Worm (Caenorhabditis elegans) whole organism, midembryonic: ENCODE data around the gene him-6.
"Not testable (repeated sequence)": the region's sequence is repeated elsewhere in the genome, so short reads cannot be mapped to it uniquely, and the experiment has no call there.

Experiments used
- T22C8.4 ChIP-seq: fragments of 200-800 bp; sonication (Bioruptor generic); IDR thresholded peaks from 2 replicates; pipeline ENCODE4 v1.3.6; 2022; ENCODE audit warnings: missing genetic modification characterization, missing compliant biosample characterization
- cog-1 ChIP-seq: sonication (generic microtip); optimal IDR thresholded peaks from 2 replicates; lab custom pipeline; 2016; ENCODE audit warnings: missing genetic modification characterization, missing compliant biosample characterization
- flt-1 ChIP-seq: fragments of 200-800 bp; sonication (Bioruptor generic); IDR thresholded peaks from 2 replicates; pipeline ENCODE4 v1.3.6; 2022; ENCODE audit warnings: missing genetic modification characterization, missing compliant biosample characterization
- klf-2 ChIP-seq: fragments of 200-800 bp; sonication (Bioruptor generic); conservative IDR thresholded peaks from 2 replicates; pipeline ENCODE4 v1.3.6; 2022; ENCODE audit warnings: missing genetic modification reagents, missing genetic modification characterization, missing compliant biosample characterization
- med-1 ChIP-seq: sonication (generic microtip); optimal IDR thresholded peaks from 2 replicates; lab custom pipeline; 2017; ENCODE audit warnings: missing genetic modification characterization, mild to moderate bottlenecking, missing compliant biosample characterization, antibody characterized with exemption, missing genetic modification reagents; ENCODE audit not compliant: insufficient read depth
- ref-1 ChIP-seq: fragments of 200-800 bp; sonication (Bioruptor generic); conservative IDR thresholded peaks from 2 replicates; pipeline ENCODE4 v1.3.6; 2022; ENCODE audit warnings: missing genetic modification reagents, missing genetic modification characterization, missing compliant biosample characterization
- tab-1 ChIP-seq: fragments of 200-800 bp; sonication (Bioruptor generic); IDR thresholded peaks from 2 replicates; pipeline ENCODE4 v1.3.6; 2022; ENCODE audit warnings: missing genetic modification characterization, missing compliant biosample characterization
- ztf-23 ChIP-seq: fragments of 200-800 bp; sonication (Bioruptor generic); IDR thresholded peaks from 2 replicates; pipeline ENCODE4 v1.3.6; 2022; ENCODE audit warnings: missing genetic modification reagents, missing genetic modification characterization, missing compliant biosample characterization
- ztf-29 ChIP-seq: fragments of 200-800 bp; sonication (Bioruptor generic); IDR thresholded peaks from 2 replicates; pipeline ENCODE4 v1.3.6; 2022; ENCODE audit warnings: missing genetic modification reagents, missing genetic modification characterization, missing compliant biosample characterization

him-6 gene

DNA sequence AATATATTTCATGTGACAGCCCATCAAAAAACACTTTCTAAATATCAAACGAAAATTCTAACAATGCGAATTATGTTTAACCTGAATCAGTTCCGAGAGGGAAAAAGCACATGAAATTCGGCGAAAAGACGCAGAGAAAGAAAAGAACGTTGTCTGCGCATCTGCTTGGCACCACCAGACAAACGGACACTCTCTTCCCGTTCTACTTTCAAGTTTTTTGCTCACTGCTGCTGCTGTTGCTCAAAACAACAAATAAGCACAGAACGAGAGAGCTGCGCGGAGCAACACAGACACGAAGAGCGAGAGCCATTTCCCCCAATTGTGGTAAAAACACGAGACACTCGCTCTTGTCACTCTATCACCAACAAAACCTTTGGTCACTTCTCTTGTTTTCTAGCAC lies 25.8 kb upstream of the him-6 start:
- TF ChIP-seq ref-1 (GFP tag; lab: Robert Waterston, UW): no peak
- no peak for TF ChIP-seq ztf-29 (GFP tag; lab: Robert Waterston, UW)
- no peak for TF ChIP-seq ztf-23 (GFP tag; lab: Robert Waterston, UW)
- no peak for TF ChIP-seq T22C8.4 (GFP tag; lab: Robert Waterston, UW)
- no peak for TF ChIP-seq cog-1

- no peak for TF ChIP-seq tab-1 (GFP tag; lab: Robert Waterston, UW)
- no peak for TF ChIP-seq ztf-23 (GFP tag; lab: Robert Waterston, UW)
- TF ChIP-seq flt-1: no peak
- no peak for TF ChIP-seq cog-1
- no peak for TF ChIP-seq T22C8.4 (GFP tag; lab: Robert Waterston, UW)
- TF ChIP-seq ztf-29 (GFP tag; lab: Robert Waterston, UW): no peak
- TF ChIP-seq ref-1 (GFP tag; lab: Robert Waterston, UW): no peak
- no peak for TF ChIP-seq med-1 (GFP tag; lab: Kevin White, UChicago)
- no peak for TF ChIP-seq klf-2 (GFP tag; lab: Robert Waterston, UW)
These were observed 22.8 kb upstream of the him-6 start for ce11 chrIV:12467761-12468160.

DNA sequence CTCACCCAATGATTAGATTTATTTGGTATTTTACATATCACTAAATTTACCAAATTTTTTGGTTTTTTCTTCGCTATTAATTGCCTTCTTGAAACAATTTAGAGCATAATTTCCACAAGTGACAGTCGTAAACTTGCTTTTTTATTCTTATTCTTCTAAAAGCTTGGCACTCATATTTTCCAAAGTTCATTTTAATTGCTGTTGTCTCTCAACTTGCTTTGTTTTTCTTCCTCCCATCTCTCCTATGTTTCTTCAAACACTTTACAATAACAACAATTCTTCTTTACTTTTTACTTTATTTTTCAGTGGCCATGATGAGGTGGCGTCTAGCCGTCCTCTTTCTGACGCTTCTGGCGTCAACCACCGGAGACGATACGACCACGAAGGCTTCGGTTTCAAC lies 22.2 kb upstream of the him-6 start, which contains the start of gene igdb-2:
igdb-2 (plus strand) TSS at position 301 of the 400 bp plus-strand sequence.
- TF ChIP-seq klf-2 (GFP tag; lab: Robert Waterston, UW) (no peak), ztf-29 (GFP tag; lab: Robert Waterston, UW) (no peak), ref-1 (GFP tag; lab: Robert Waterston, UW) (no peak), med-1 (GFP tag; lab: Kevin White, UChicago) (no peak), T22C8.4 (GFP tag; lab: Robert Waterston, UW) (no peak), ztf-23 (GFP tag; lab: Robert Waterston, UW) (no peak), flt-1 (no peak), tab-1 (GFP tag; lab: Robert Waterston, UW) (no peak), cog-1 (no peak)

DNA sequence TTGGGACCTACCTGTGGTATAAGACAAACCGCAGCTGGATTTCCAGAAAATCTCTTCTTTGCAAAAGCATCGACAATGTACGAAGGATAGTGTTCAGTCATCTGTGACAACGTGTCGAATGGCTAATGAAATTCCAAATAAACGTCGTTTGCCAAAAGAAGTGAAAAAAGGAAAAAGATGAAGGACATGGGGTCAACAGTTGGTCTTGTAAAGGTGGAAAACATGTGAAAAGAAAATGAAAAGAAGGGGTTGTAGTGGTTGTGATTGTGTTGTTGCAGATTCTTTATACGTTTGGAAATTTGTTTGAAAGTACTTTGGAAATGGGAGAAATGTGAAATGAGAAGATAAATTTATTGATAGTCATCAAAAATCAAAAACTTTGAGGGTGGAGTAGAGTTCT lies 13.6 kb upstream of the him-6 start, which contains the start of gene T04A11.1:
T04A11.1 (minus strand) TSS at position 101 of the 400 bp plus-strand sequence.
- TF ChIP-seq ztf-29 (GFP tag; lab: Robert Waterston, UW); ref-1 (GFP tag; lab: Robert Waterston, UW); med-1 (GFP tag; lab: Kevin White, UChicago): not testable (repeated sequence)

ce11 chrIV:12478711-12479110 lies 11.9 kb upstream of the him-6 start, which contains the start of gene igdb-1:
Gene igdb-1, plus strand, starts transcription at chrIV:12479011.
- not testable (repeated sequence) for TF ChIP-seq klf-2 (GFP tag; lab: Robert Waterston, UW); med-1 (GFP tag; lab: Kevin White, UChicago); ztf-29 (GFP tag; lab: Robert Waterston, UW)

DNA sequence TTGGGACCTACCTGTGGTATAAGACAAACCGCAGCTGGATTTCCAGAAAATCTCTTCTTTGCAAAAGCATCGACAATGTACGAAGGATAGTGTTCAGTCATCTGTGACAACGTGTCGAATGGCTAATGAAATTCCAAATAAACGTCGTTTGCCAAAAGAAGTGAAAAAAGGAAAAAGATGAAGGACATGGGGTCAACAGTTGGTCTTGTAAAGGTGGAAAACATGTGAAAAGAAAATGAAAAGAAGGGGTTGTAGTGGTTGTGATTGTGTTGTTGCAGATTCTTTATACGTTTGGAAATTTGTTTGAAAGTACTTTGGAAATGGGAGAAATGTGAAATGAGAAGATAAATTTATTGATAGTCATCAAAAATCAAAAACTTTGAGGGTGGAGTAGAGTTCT lies 6.1 kb upstream of the him-6 start, which contains the start of gene T04A11.4:
T04A11.4 (minus strand) TSS at position 101 of the 400 bp plus-strand sequence.
- not testable (repeated sequence) for TF ChIP-seq flt-1; med-1 (GFP tag; lab: Kevin White, UChicago); cog-1

DNA sequence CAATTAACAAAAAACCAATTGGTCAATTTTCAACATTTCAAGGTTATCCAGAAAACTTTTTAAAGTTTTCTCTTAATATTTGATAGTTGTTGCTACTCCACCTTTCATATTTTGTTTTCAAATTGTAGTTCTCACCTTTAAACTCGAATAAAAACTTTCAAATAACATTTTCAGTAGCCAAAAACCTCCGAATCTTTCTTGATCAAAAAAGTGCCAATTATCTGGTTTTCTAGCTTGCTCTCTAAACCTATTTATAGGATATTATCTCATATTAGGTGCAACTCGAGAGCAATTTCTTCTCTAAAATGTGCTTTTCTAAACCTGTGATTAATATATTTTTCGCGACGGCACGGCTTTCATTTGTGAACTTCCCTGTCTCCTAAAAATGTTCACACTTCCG lies 3.4 kb upstream of the him-6 start, which contains the start of gene sru-26:
sru-26 (plus strand) TSS at position 301 of the 400 bp plus-strand sequence.
- TF ChIP-seq ztf-23 (GFP tag; lab: Robert Waterston, UW) (no peak), ref-1 (GFP tag; lab: Robert Waterston, UW) (no peak)

- TF ChIP-seq tab-1 (GFP tag; lab: Robert Waterston, UW): no peak
- no peak for TF ChIP-seq flt-1
- no peak for TF ChIP-seq klf-2 (GFP tag; lab: Robert Waterston, UW)
- TF ChIP-seq ref-1 (GFP tag; lab: Robert Waterston, UW): no peak
- no peak for TF ChIP-seq T22C8.4 (GFP tag; lab: Robert Waterston, UW)
- TF ChIP-seq ztf-23 (GFP tag; lab: Robert Waterston, UW): no peak
- no peak for TF ChIP-seq ztf-29 (GFP tag; lab: Robert Waterston, UW)
- TF ChIP-seq med-1 (GFP tag; lab: Kevin White, UChicago): no peak
- no peak for TF ChIP-seq cog-1
These were observed 4.6 kb downstream of the him-6 start, which contains the start of gene sru-20 for ce11 chrIV:12495196-12495595. Gene sru-20, plus strand, starts transcription at chrIV:12495496.

ce11 chrIV:12498238-12498637 lies 7.6 kb downstream of the him-6 start, which contains the start of gene sru-19:
Gene sru-19, plus strand, starts transcription at chrIV:12498538.
- no peak for TF ChIP-seq cog-1
- TF ChIP-seq ztf-23 (GFP tag; lab: Robert Waterston, UW): no peak
- no peak for TF ChIP-seq flt-1
- TF ChIP-seq ref-1 (GFP tag; lab: Robert Waterston, UW): no peak
- TF ChIP-seq ztf-29 (GFP tag; lab: Robert Waterston, UW): no peak
- TF ChIP-seq T22C8.4 (GFP tag; lab: Robert Waterston, UW): no peak
- no peak for TF ChIP-seq klf-2 (GFP tag; lab: Robert Waterston, UW)
- no peak for TF ChIP-seq med-1 (GFP tag; lab: Kevin White, UChicago)
- TF ChIP-seq tab-1 (GFP tag; lab: Robert Waterston, UW): no peak

- no peak for TF ChIP-seq T22C8.4 (GFP tag; lab: Robert Waterston, UW)
- no peak for TF ChIP-seq flt-1
- TF ChIP-seq ztf-23 (GFP tag; lab: Robert Waterston, UW): no peak
- TF ChIP-seq med-1 (GFP tag; lab: Kevin White, UChicago): no peak
- no peak for TF ChIP-seq cog-1
- TF ChIP-seq ref-1 (GFP tag; lab: Robert Waterston, UW): no peak
- no peak for TF ChIP-seq ztf-29 (GFP tag; lab: Robert Waterston, UW)
- TF ChIP-seq tab-1 (GFP tag; lab: Robert Waterston, UW): no peak
- no peak for TF ChIP-seq klf-2 (GFP tag; lab: Robert Waterston, UW)
These were observed 11.4 kb downstream of the him-6 start, which contains the start of gene sru-18 for ce11 chrIV:12501956-12502355. Gene sru-18, plus strand, starts transcription at chrIV:12502256.
